Worm (Caenorhabditis elegans): ENCODE results near the gene enee-1.

The enee-1 gene

DNA sequence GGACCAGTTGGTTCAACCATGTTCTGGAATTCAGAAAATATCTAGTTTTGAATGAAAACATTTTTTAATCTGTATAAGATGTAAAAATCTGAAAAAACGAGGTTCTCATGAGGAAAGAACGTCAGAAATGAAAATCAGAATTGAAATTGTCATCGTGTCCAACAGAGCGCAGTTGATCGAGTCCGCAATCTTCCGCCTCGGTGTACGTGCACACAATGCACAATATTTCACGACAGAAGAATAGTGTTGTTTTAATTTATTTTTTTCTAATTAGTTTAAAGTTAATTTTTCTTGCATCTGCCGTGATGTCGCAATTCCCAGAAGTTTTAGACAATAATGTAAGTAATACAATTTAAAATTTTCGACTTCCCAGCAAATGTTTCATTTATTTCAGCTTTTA, 19.2 kb downstream of the enee-1 start, which contains the start of gene nfyc-1:
Gene nfyc-1, plus strand, starts transcription at position 268 of the 400 bp plus-strand sequence.
- TF ChIP-seq skn-1 (tag; optimal IDR thresholded peaks at IDR 0.05) (peak; percentile 100), swsn-7 (tag; optimal IDR thresholded peaks at IDR 0.05) (peak; percentile 64), lin-39 (tag; optimal IDR thresholded peaks at IDR 0.05) (no peak), zip-4 (GFP tag; optimal IDR thresholded peaks at IDR 0.05) (no peak), ztf-4 (tag; optimal IDR thresholded peaks at IDR 0.05) (peak; percentile 25), fos-1 (tag; optimal IDR thresholded peaks at IDR 0.05) (peak; percentile 25), ceh-90 (tag; optimal IDR thresholded peaks at IDR 0.05) (no peak), ceh-82 (tag; optimal IDR thresholded peaks at IDR 0.05) (peak; percentile 24 to 82 (median 44)), tlp-1 (tag; optimal IDR thresholded peaks at IDR 0.05) (no peak), fkh-10 (GFP tag; optimal IDR thresholded peaks at IDR 0.05) (no peak), unc-30 (tag; optimal IDR thresholded peaks at IDR 0.05) (no peak), rnt-1 (tag; optimal IDR thresholded peaks at IDR 0.05) (peak; percentile 56), lin-13 (GFP tag; optimal IDR thresholded peaks at IDR 0.05) (peak; percentile 42), sox-4 (tag; optimal IDR thresholded peaks at IDR 0.05) (no peak), unc-86 (tag; optimal IDR thresholded peaks at IDR 0.05) (peak; percentile 50), mep-1 (tag; optimal IDR thresholded peaks at IDR 0.05) (peak; percentile 92), mdl-1 (tag; optimal IDR thresholded peaks at IDR 0.05) (peak in 1 of 2 experiments; percentile 73), jun-1 (tag; optimal IDR thresholded peaks at IDR 0.05) (no peak), pqm-1 (tag; optimal IDR thresholded peaks at IDR 0.05) (no peak), tbx-2 (tag; optimal IDR thresholded peaks at IDR 0.05) (peak; percentile 66), ztf-11 (tag; optimal IDR thresholded peaks at IDR 0.05) (peak in 1 of 2 experiments; percentile 1), aha-1 (tag; optimal IDR thresholded peaks at IDR 0.05) (no peak), unc-62 (GFP tag; optimal IDR thresholded peaks at IDR 0.05) (no peak), alr-1 (tag; optimal IDR thresholded peaks at IDR 0.05; ENCODE audit: borderline replicate concordance) (no peak), ama-1 (optimal IDR thresholded peaks at IDR 0.05) (no peak), mab-9 (GFP tag; IDR thresholded peaks at IDR 0.05) (no peak), dsc-1 (tag; optimal IDR thresholded peaks at IDR 0.05) (peak; percentile 17), xbp-1 (tag; optimal IDR thresholded peaks at IDR 0.05) (peak; percentile 64), ceh-88 (GFP tag; IDR thresholded peaks at IDR 0.05) (no peak), zag-1 (tag; optimal IDR thresholded peaks at IDR 0.05) (no peak), nhr-20 (tag; optimal IDR thresholded peaks at IDR 0.05) (peak; percentile 61), ets-5 (GFP tag; IDR thresholded peaks at IDR 0.05) (no peak), vab-15 (tag; optimal IDR thresholded peaks at IDR 0.05) (no peak), ceh-63 (GFP tag; optimal IDR thresholded peaks at IDR 0.05) (no peak), pag-3 (tag; optimal IDR thresholded peaks at IDR 0.05; ENCODE audit: borderline replicate concordance, insufficient read depth) (no peak), nhr-12 (tag; optimal IDR thresholded peaks at IDR 0.05) (no peak), nhr-77 (tag; optimal IDR thresholded peaks at IDR 0.05) (no peak), nhr-84 (tag; optimal IDR thresholded peaks at IDR 0.05) (no peak), lir-3 (tag; optimal IDR thresholded peaks at IDR 0.05; ENCODE audit: poor library complexity) (peak; percentile 4), elt-2 (tag; optimal IDR thresholded peaks at IDR 0.05) (no peak), C16A3.4 (tag; optimal IDR thresholded peaks at IDR 0.05) (peak; percentile 74), nhr-19 (GFP tag; conservative IDR thresholded peaks at IDR 0.05) (peak; percentile 23; the same call in 1 of the 2 replicates), nhr-237 (tag; optimal IDR thresholded peaks at IDR 0.05) (peak; percentile 24), grh-1 (GFP tag; IDR thresholded peaks at IDR 0.05) (no peak), hlh-4 (tag; optimal IDR thresholded peaks at IDR 0.05) (no peak), ces-1 (GFP tag; optimal IDR thresholded peaks at IDR 0.05) (no peak), Y116A8C.19 (tag; optimal IDR thresholded peaks at IDR 0.05; ENCODE audit: borderline replicate concordance) (no peak), isw-1 (GFP tag; IDR thresholded peaks at IDR 0.05) (peak; percentile 68), unc-130 (tag; optimal IDR thresholded peaks at IDR 0.05) (peak; percentile 89), nhr-47 (tag; optimal IDR thresholded peaks at IDR 0.05) (peak; percentile 74), blmp-1 (tag; optimal IDR thresholded peaks at IDR 0.05) (peak; percentile 74), irx-1 (tag; optimal IDR thresholded peaks at IDR 0.05) (peak; percentile 22), nhr-71 (tag; optimal IDR thresholded peaks at IDR 0.05) (peak; percentile 78), hpl-2 (GFP tag; optimal IDR thresholded peaks at IDR 0.05) (no peak)
